Worm (Caenorhabditis elegans) whole organism, late embryonic: Measurements from ENCODE around the gene osm-11.
A peak's percentile ranks its signal among the peaks of the same experiment; 100 is the strongest.
"Not testable (repeated sequence)": the region's sequence is repeated elsewhere in the genome, so short reads cannot be mapped to it uniquely, and the experiment has no call there.

Source experiments
- F13H6.1 ChIP-seq: sonication (generic microtip); optimal IDR thresholded peaks from 2 replicates; lab custom pipeline; 2016; ENCODE audit warnings: missing genetic modification characterization, missing compliant biosample characterization
- K02D7.2 ChIP-seq: sonication (generic microtip); optimal IDR thresholded peaks from 2 replicates; lab custom pipeline; 2017; ENCODE audit warnings: mild to moderate bottlenecking, missing genetic modification characterization, missing compliant biosample characterization
- ceh-24 ChIP-seq: sonication (generic microtip); optimal IDR thresholded peaks from 2 replicates; lab custom pipeline; 2016; ENCODE audit warnings: mild to moderate bottlenecking, missing genetic modification characterization, missing compliant biosample characterization
- ceh-31 ChIP-seq: sonication (generic microtip); optimal IDR thresholded peaks from 2 replicates; lab custom pipeline; 2016; ENCODE audit warnings: missing genetic modification characterization, missing compliant biosample characterization
- ceh-34 ChIP-seq: sonication (generic microtip); optimal IDR thresholded peaks from 2 replicates; lab custom pipeline; 2016; ENCODE audit warnings: mild to moderate bottlenecking, missing genetic modification characterization, missing compliant biosample characterization
- ceh-45 ChIP-seq: fragments of 200-800 bp; sonication (Bioruptor generic); IDR thresholded peaks from 2 replicates; pipeline ENCODE4 v1.3.6; 2022; ENCODE audit warnings: missing genetic modification reagents, missing genetic modification characterization, missing compliant biosample characterization
- ceh-48 ChIP-seq: sonication (generic microtip); optimal IDR thresholded peaks from 2 replicates; lab custom pipeline; 2016; ENCODE audit warnings: missing genetic modification characterization, inconsistent platforms, missing compliant biosample characterization
- che-1 ChIP-seq: sonication (generic microtip); optimal IDR thresholded peaks from 2 replicates; lab custom pipeline; 2016; ENCODE audit warnings: mild to moderate bottlenecking, missing genetic modification characterization, missing compliant biosample characterization
- dmd-4 ChIP-seq: sonication (generic microtip); optimal IDR thresholded peaks from 2 replicates; lab custom pipeline; 2016; ENCODE audit warnings: borderline replicate concordance, missing genetic modification characterization, missing compliant biosample characterization
- elt-2 ChIP-seq: sonication (generic microtip); optimal IDR thresholded peaks from 2 replicates; lab custom pipeline; 2016; ENCODE audit warnings: missing genetic modification reagents, missing genetic modification characterization, missing compliant biosample characterization
- elt-4 ChIP-seq: sonication (generic microtip); optimal IDR thresholded peaks from 2 replicates; lab custom pipeline; 2016; ENCODE audit warnings: missing genetic modification characterization, missing compliant biosample characterization
- ets-4 ChIP-seq: sonication (generic microtip); optimal IDR thresholded peaks from 2 replicates; lab custom pipeline; 2016; ENCODE audit warnings: missing genetic modification characterization, missing compliant biosample characterization
- fkh-10 ChIP-seq: fragments of 150-350 bp; optimal IDR thresholded peaks from 2 replicates; lab custom pipeline; 2014; ENCODE audit warnings: missing biosample characterization, missing genetic modification reagents, missing genetic modification characterization
- fkh-6 ChIP-seq: sonication (generic microtip); optimal IDR thresholded peaks from 2 replicates; lab custom pipeline; 2016; ENCODE audit warnings: missing genetic modification characterization, missing compliant biosample characterization
- gmeb-2 ChIP-seq: sonication (generic microtip); optimal IDR thresholded peaks from 2 replicates; lab custom pipeline; 2016; ENCODE audit warnings: missing genetic modification characterization, inconsistent platforms, missing compliant biosample characterization
- hlh-30 ChIP-seq: sonication (generic microtip); optimal IDR thresholded peaks from 2 replicates; lab custom pipeline; 2017; ENCODE audit warnings: antibody characterized with exemption, missing genetic modification characterization, missing compliant biosample characterization; ENCODE audit not compliant: insufficient read depth
- hlh-6 ChIP-seq: sonication (generic microtip); optimal IDR thresholded peaks from 2 replicates; lab custom pipeline; 2016; ENCODE audit warnings: missing genotype, missing genetic modification characterization, missing compliant biosample characterization
- hlh-8 ChIP-seq: sonication (generic microtip); optimal IDR thresholded peaks from 2 replicates; lab custom pipeline; 2016; ENCODE audit warnings: missing genotype, missing genetic modification characterization, missing compliant biosample characterization
- mec-3 ChIP-seq: sonication (generic microtip); optimal IDR thresholded peaks from 2 replicates; lab custom pipeline; 2016; ENCODE audit warnings: borderline replicate concordance, missing genetic modification characterization, missing compliant biosample characterization
- nfya-1 ChIP-seq: sonication (generic microtip); optimal IDR thresholded peaks from 2 replicates; lab custom pipeline; 2017; ENCODE audit warnings: missing genetic modification characterization, mild to moderate bottlenecking, missing compliant biosample characterization, antibody characterized with exemption, moderate library complexity
- nhr-11 ChIP-seq: fragments of 150-350 bp; optimal IDR thresholded peaks from 2 replicates; lab custom pipeline; 2014; ENCODE audit warnings: missing biosample characterization, missing genetic modification characterization
- pax-1 ChIP-seq: fragments of 150-350 bp; optimal IDR thresholded peaks from 2 replicates; lab custom pipeline; 2014; ENCODE audit warnings: missing biosample characterization, missing genetic modification characterization
- pha-2 ChIP-seq: sonication (generic microtip); optimal IDR thresholded peaks from 2 replicates; lab custom pipeline; 2017; ENCODE audit warnings: mild to moderate bottlenecking, missing genetic modification characterization, missing compliant biosample characterization
- pros-1 ChIP-seq: fragments of 150-350 bp; optimal IDR thresholded peaks from 2 replicates; lab custom pipeline; 2014; ENCODE audit warnings: missing biosample characterization, missing genetic modification reagents, missing genetic modification characterization
- sdc-2 ChIP-seq: sonication (generic microtip); optimal IDR thresholded peaks from 2 replicates; lab custom pipeline; 2016; ENCODE audit warnings: missing genotype, missing genetic modification characterization, missing compliant biosample characterization
- sox-2 ChIP-seq: fragments of 200-800 bp; sonication (Bioruptor generic); IDR thresholded peaks from 2 replicates; pipeline ENCODE4 v1.3.6; 2022; ENCODE audit warnings: missing genetic modification reagents, missing genetic modification characterization, missing compliant biosample characterization
- sox-4 ChIP-seq: sonication (generic microtip); optimal IDR thresholded peaks from 2 replicates; lab custom pipeline; 2017; ENCODE audit warnings: mild to moderate bottlenecking, missing genetic modification characterization, inconsistent platforms, missing compliant biosample characterization
- syd-9 ChIP-seq: sonication (generic microtip); optimal IDR thresholded peaks from 2 replicates; lab custom pipeline; 2016; ENCODE audit warnings: mild to moderate bottlenecking, missing genetic modification characterization, moderate library complexity, missing compliant biosample characterization
- tbx-2 ChIP-seq: sonication (generic microtip); optimal IDR thresholded peaks from 2 replicates; lab custom pipeline; 2016; ENCODE audit warnings: missing genetic modification characterization, missing compliant biosample characterization
- tbx-7 ChIP-seq: sonication (generic microtip); optimal IDR thresholded peaks from 2 replicates; lab custom pipeline; 2016; ENCODE audit warnings: missing genotype, missing genetic modification characterization, missing compliant biosample characterization
- unc-3 ChIP-seq, 2 experiments: fragments of 200-800 bp in 1 of 2; sonication (Bioruptor generic) in 1 of 2; sonication (generic microtip) in 1 of 2; conservative IDR thresholded peaks in 1 of 2; optimal IDR thresholded peaks in 1 of 2; 2 replicates each; pipeline versions ENCODE4 v1.3.6 to Lab custom; 2016 to 2022; ENCODE audit warnings: missing compliant biosample characterization in 2 of 2, missing genetic modification characterization in 2 of 2, missing genetic modification reagents in 1 of 2
- unc-42 ChIP-seq: sonication (generic microtip); optimal IDR thresholded peaks from 2 replicates; lab custom pipeline; 2016; ENCODE audit warnings: missing genotype, missing genetic modification characterization, missing compliant biosample characterization
- unc-86 ChIP-seq: sonication (generic microtip); optimal IDR thresholded peaks from 2 replicates; lab custom pipeline; 2016; ENCODE audit warnings: missing genetic modification characterization, missing compliant biosample characterization

The osm-11 gene

ce11 chrX:17456536-17457165 is 35.3 kb upstream of the osm-11 start, which contains the start of gene mlc-2 (continued):
- no peak for TF ChIP-seq pha-2 (tag; lab: Kevin White, UChicago)
- TF ChIP-seq ets-4 (tag; lab: Kevin White, UChicago): no peak
- TF ChIP-seq mec-3 (tag; lab: Kevin White, UChicago): no peak
- TF ChIP-seq unc-42: no peak
- peak; percentile 39 for TF ChIP-seq tbx-2 (tag; lab: Kevin White, UChicago)
- TF ChIP-seq nhr-11 (tag; lab: Kevin White, UChicago): no peak
- TF ChIP-seq fkh-6 (tag; lab: Kevin White, UChicago): no peak
- TF ChIP-seq che-1: no peak

DNA sequence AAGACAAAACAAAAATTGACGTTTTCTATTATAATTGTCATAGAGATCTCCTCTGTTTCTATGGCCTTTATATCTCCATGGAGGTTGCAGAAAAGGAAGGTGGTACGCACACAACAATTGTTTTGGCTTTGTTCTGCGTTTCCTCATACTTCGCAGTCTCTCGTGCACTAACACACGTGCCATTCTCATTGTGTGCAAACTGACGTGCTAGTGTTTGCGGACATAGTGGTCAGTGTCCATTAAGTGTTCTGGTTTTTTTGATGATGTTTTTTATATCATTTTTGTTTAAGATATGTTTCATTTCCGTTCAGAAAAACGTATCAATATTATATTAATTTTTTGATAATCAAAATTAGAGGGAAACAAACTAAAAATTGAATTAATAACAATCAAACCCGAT is 30.0 kb upstream of the osm-11 start, which contains the start of gene C36E6.2:
C36E6.2 (plus strand) TSS at position 261 of the 400 bp plus-strand sequence.
- TF ChIP-seq sox-4: no peak
- TF ChIP-seq nfya-1 (tag; lab: Kevin White, UChicago): peak; percentile 63
- no peak for TF ChIP-seq ceh-48 (tag; lab: Kevin White, UChicago)
- TF ChIP-seq tbx-2 (tag; lab: Kevin White, UChicago): peak; percentile 25
- no peak for TF ChIP-seq unc-42
- no peak for TF ChIP-seq ceh-24 (tag; lab: Kevin White, UChicago)
- no peak for TF ChIP-seq pha-2 (tag; lab: Kevin White, UChicago)
- TF ChIP-seq sox-2 (GFP tag; lab: Robert Waterston, UW): peak; percentile 83
- TF ChIP-seq hlh-30 (tag; lab: Kevin White, UChicago): peak; percentile 96
- peak; percentile 61 for TF ChIP-seq sdc-2 (tag; lab: Kevin White, UChicago)
- no peak for TF ChIP-seq F13H6.1
- peak; percentile 60 for TF ChIP-seq ceh-31 (tag; lab: Kevin White, UChicago)
- no peak for TF ChIP-seq nhr-11 (tag; lab: Kevin White, UChicago)
- TF ChIP-seq ceh-34 (tag; lab: Kevin White, UChicago): peak; percentile 27
- TF ChIP-seq hlh-8 (tag; lab: Kevin White, UChicago): no peak

ce11 chrX:17445239-17445638 is 23.9 kb upstream of the osm-11 start:
- TF ChIP-seq unc-3 (GFP tag; conservative IDR thresholded peaks at IDR 0.05; lab: Robert Waterston, UW): peak; percentile 51; the same call in 1 of the 2 replicates
- TF ChIP-seq unc-3 (tag; optimal IDR thresholded peaks at IDR 0.05; lab: Kevin White, UChicago): not testable (repeated sequence)

DNA sequence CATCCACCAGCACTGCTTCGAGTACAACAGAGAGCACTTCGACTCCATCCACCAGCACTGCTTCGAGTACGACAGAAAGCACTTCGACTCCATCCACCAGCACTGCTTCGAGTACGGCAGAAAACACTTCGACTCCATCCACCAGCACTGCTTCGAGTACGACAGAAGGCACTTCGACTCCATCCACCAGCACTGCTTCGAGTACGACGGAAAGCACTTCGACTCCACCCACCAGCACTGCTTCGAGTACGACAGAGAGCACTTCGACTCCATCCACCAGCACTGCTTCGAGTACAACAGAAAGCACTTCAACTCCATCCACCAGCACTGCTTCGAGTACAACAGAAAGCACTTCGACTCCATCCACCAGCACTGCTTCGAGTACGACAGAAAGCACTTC is 23.3 kb upstream of the osm-11 start:
- TF ChIP-seq ceh-45 (peak; percentile 37; the same call in 1 of the 2 replicates), unc-3 (GFP tag; conservative IDR thresholded peaks at IDR 0.05; lab: Robert Waterston, UW) (peak; percentile 6; the same call in 1 of the 2 replicates)
- not testable (repeated sequence) for TF ChIP-seq unc-3 (tag; optimal IDR thresholded peaks at IDR 0.05; lab: Kevin White, UChicago)
- TF ChIP-seq, all 69 proteins: peak for 2; not testable (repeated sequence) for 67

ce11 chrX:17438386-17438785 is 17.0 kb upstream of the osm-11 start, which contains the start of gene C36E6.8:
Gene C36E6.8, plus strand, starts transcription at chrX:17438686.
- TF ChIP-seq dmd-4 (tag; lab: Kevin White, UChicago) (no peak), elt-2 (tag; lab: Kevin White, UChicago) (no peak), sox-2 (GFP tag; lab: Robert Waterston, UW) (no peak), mec-3 (tag; lab: Kevin White, UChicago) (no peak), fkh-10 (GFP tag; lab: Kevin White, UChicago) (no peak), hlh-6 (no peak), unc-86 (tag; lab: Kevin White, UChicago) (no peak), unc-42 (no peak), ceh-48 (tag; lab: Kevin White, UChicago) (no peak), nfya-1 (tag; lab: Kevin White, UChicago) (no peak), K02D7.2 (tag; lab: Kevin White, UChicago) (no peak), pax-1 (tag; lab: Kevin White, UChicago) (no peak), elt-4 (tag; lab: Kevin White, UChicago) (no peak), pros-1 (tag; lab: Kevin White, UChicago) (no peak), gmeb-2 (no peak), che-1 (no peak), hlh-8 (tag; lab: Kevin White, UChicago) (no peak), syd-9 (tag; lab: Kevin White, UChicago) (no peak), tbx-7 (tag; lab: Kevin White, UChicago) (no peak), ceh-31 (tag; lab: Kevin White, UChicago) (no peak)
